Worm (Caenorhabditis elegans): ENCODE results near the gene tag-89.

DNA sequence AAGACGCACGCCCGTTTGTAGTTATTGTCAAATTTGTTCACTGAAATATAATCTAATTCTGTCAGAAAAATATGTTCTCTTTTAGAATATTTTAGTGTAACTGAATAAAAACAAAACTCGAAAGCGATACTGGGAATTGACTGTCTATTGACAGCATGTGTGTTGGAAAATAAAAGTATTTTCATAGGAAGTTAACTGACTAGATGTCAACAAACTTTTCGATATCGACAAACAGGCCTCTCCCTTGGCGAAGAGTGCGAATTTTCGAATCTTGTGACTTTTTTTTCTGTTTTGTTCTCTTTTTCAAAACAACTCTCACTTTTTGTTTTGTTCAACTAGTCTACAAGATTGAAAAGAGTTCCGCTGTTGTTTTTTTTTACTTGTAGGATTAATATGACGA lies 43.9 kb downstream of the tag-89 start:
- no peak for TF ChIP-seq gmeb-1 (tag; optimal IDR thresholded peaks at IDR 0.05)
- no peak for TF ChIP-seq lin-39 (tag; optimal IDR thresholded peaks at IDR 0.05)
- no peak for TF ChIP-seq lin-13 (GFP tag; optimal IDR thresholded peaks at IDR 0.05)
- TF ChIP-seq ceh-16 (tag; optimal IDR thresholded peaks at IDR 0.05), result no peak
- no peak for TF ChIP-seq aly-2 (tag; optimal IDR thresholded peaks at IDR 0.05)
- no peak for TF ChIP-seq nhr-23 (tag; optimal IDR thresholded peaks at IDR 0.05)
- TF ChIP-seq nhr-129 (tag; optimal IDR thresholded peaks at IDR 0.05), result peak; percentile 40
